Worm (Caenorhabditis elegans): ENCODE measurements around the gene eef-1G.

eef-1G gene

DNA sequence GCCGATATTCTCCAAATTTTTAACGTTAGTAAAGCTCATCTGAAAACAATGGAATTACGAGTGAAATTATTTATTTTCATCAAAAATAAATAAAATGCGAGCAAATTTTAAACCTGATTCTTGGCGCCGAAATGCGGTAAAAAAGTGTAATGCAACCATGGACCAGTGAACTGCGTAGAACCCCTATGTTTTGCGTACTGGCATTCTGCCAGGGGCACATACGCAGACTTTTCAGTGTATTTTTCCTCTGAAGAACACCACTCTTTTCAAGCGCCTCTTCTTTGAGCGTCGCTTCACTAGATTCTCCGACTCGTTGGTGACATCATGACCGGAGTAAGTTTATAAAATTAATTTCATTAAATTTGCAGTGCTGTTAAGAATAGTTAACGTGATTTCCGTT, at the start of gene eef-1G, which contains the start of gene ctf-4 (continued):
- TF ChIP-seq snpc-3.4 (tag; optimal IDR thresholded peaks at IDR 0.05) (peak; percentile 93), F37B4.10 (GFP tag; IDR thresholded peaks at IDR 0.05) (no peak), attf-6 (GFP tag; IDR thresholded peaks at IDR 0.05) (no peak), mxl-1 (tag; optimal IDR thresholded peaks at IDR 0.05) (no peak), bed-2 (GFP tag; IDR thresholded peaks at IDR 0.05) (no peak), sea-2 (GFP tag; IDR thresholded peaks at IDR 0.05) (no peak), somi-1 (GFP tag; optimal IDR thresholded peaks at IDR 0.05) (peak; percentile 78), mcd-1 (GFP tag; IDR thresholded peaks at IDR 0.05) (peak; percentile 98), zfh-2 (GFP tag; conservative IDR thresholded peaks at IDR 0.05) (no peak), rec-8 (tag; optimal IDR thresholded peaks at IDR 0.05) (no peak), mes-4 (tag; optimal IDR thresholded peaks at IDR 0.05) (no peak), F10E7.11 (tag; optimal IDR thresholded peaks at IDR 0.05) (no peak), nfya-2 (GFP tag; IDR thresholded peaks at IDR 0.05) (no peak), ZK185.1 (tag; optimal IDR thresholded peaks at IDR 0.05; ENCODE audit: poor library complexity, severe bottlenecking) (peak; percentile 94), snpc-4 (GFP tag; optimal IDR thresholded peaks at IDR 0.05) (peak; percentile 71), snpc-4 (tag; optimal IDR thresholded peaks at IDR 0.05) (peak; percentile 65 to 84 (median 80)), ztf-25 (GFP tag; IDR thresholded peaks at IDR 0.05) (no peak), hmg-20 (GFP tag; IDR thresholded peaks at IDR 0.05) (0 out of 2 replicates have a peak, but pooled peaks have one; percentile 49), Y53F4B.3 (GFP tag; IDR thresholded peaks at IDR 0.05) (no peak), Y53G8AR.9 (GFP tag; conservative IDR thresholded peaks at IDR 0.05) (peak; percentile 95), egl-44 (GFP tag; IDR thresholded peaks at IDR 0.05) (peak; percentile 80; the same call in 1 of the 2 replicates), ceh-27 (GFP tag; optimal IDR thresholded peaks at IDR 0.05) (peak; percentile 93), lin-26 (GFP tag; IDR thresholded peaks at IDR 0.05) (peak; percentile 55; the same call in 1 of the 2 replicates), nfyb-1 (GFP tag; IDR thresholded peaks at IDR 0.05) (peak; percentile 94), lin-35 (GFP tag; optimal IDR thresholded peaks at IDR 0.05) (peak; percentile 26 to 96 (median 60)), egl-18 (GFP tag; IDR thresholded peaks at IDR 0.05) (0 out of 2 replicates have a peak, but pooled peaks have one; percentile 52), F22D6.2 (tag; optimal IDR thresholded peaks at IDR 0.05) (peak; percentile 70), lag-1 (GFP tag; IDR thresholded peaks at IDR 0.05) (no peak), lir-1 (GFP tag; conservative IDR thresholded peaks at IDR 0.05) (peak; percentile 75), dox-1 (GFP tag; IDR thresholded peaks at IDR 0.05) (peak; percentile 97), ztf-6 (GFP tag; IDR thresholded peaks at IDR 0.05) (peak; percentile 71; the same call in 1 of the 2 replicates), B0035.1 (tag; optimal IDR thresholded peaks at IDR 0.05) (no peak), cebp-2 (GFP tag; IDR thresholded peaks at IDR 0.05) (0 out of 2 replicates have a peak, but pooled peaks have one; percentile 62), Y67H2A.10 (GFP tag; conservative IDR thresholded peaks at IDR 0.05) (0 out of 2 replicates have a peak, but pooled peaks have one; percentile 32), F23B12.7 (tag; optimal IDR thresholded peaks at IDR 0.05; ENCODE audit: insufficient read depth) (peak; percentile 97), D2030.7 (GFP tag; IDR thresholded peaks at IDR 0.05) (peak; percentile 82), zim-3 (tag; optimal IDR thresholded peaks at IDR 0.05) (no peak), tbp1 (GFP tag; optimal IDR thresholded peaks at IDR 0.05) (peak; percentile 74), gei-17 (GFP tag; optimal IDR thresholded peaks at IDR 0.05) (peak; percentile 66), pbrm-1 (GFP tag; IDR thresholded peaks at IDR 0.05) (peak; percentile 91), T26A5.8 (tag; optimal IDR thresholded peaks at IDR 0.05) (no peak), ets-4 (GFP tag; optimal IDR thresholded peaks at IDR 0.05) (peak; percentile 11), ztf-26 (tag; optimal IDR thresholded peaks at IDR 0.05) (peak; percentile 77), ama-1 (optimal IDR thresholded peaks at IDR 0.05) (no peak), ama-1 (GFP tag; optimal IDR thresholded peaks at IDR 0.05) (no peak), ccch-3 (GFP tag; optimal IDR thresholded peaks at IDR 0.05) (no peak), attf-5 (GFP tag; optimal IDR thresholded peaks at IDR 0.05) (peak; percentile 97), ekl-4 (GFP tag; IDR thresholded peaks at IDR 0.05) (peak; percentile 93), Y56A3A.18 (GFP tag; IDR thresholded peaks at IDR 0.05) (0 out of 2 replicates have a peak, but pooled peaks have one; percentile 21)

Measured in whole organism, young adult.